Fruit fly (Drosophila melanogaster): ENCODE results near the gene Elovl7.

- TF ChIP-seq CG11398 (GFP tag; optimal IDR thresholded peaks at IDR 0.05), result no peak
- no peak for TF ChIP-seq lab (GFP tag; optimal IDR thresholded peaks at IDR 0.05)
- no peak for TF ChIP-seq CG11696 (GFP tag; IDR thresholded peaks at IDR 0.05)
- no peak for TF ChIP-seq crol (GFP tag; IDR thresholded peaks at IDR 0.05)
Observed at dm6 chr3R:7966544-7967264, 28.9 kb downstream of the Elovl7 start.

Data from whole organism, embryonic.